Worm (Caenorhabditis elegans) whole organism, L4 larva: ENCODE results near the gene Y71H2B.11.

Experiments used
- T26A8.4 ChIP-seq: fragments of 200-800 bp; sonication (Bioruptor generic); IDR thresholded peaks from 2 replicates; pipeline ENCODE4 v1.3.6; 2022; ENCODE audit warnings: missing genetic modification characterization, missing compliant biosample characterization
- ama-1 ChIP-seq: fragments of 150-350 bp; optimal IDR thresholded peaks from 2 replicates; lab custom pipeline; 2014; ENCODE audit warnings: inconsistent platforms, mixed read lengths
- ceh-20 ChIP-seq: fragments of 200-800 bp; sonication (Bioruptor generic); IDR thresholded peaks from 2 replicates; pipeline ENCODE4 v1.3.6; 2022; ENCODE audit warnings: missing genetic modification reagents, missing genetic modification characterization, missing compliant biosample characterization
- ceh-82 ChIP-seq: sonication (generic microtip); optimal IDR thresholded peaks from 2 replicates; lab custom pipeline; 2017; ENCODE audit warnings: missing biosample characterization, missing genetic modification characterization
- egl-27 ChIP-seq: sonication (generic microtip); optimal IDR thresholded peaks from 3 replicates; lab custom pipeline; 2017; ENCODE audit warnings: missing biosample characterization, missing genetic modification reagents, missing genetic modification characterization
- fos-1 ChIP-seq: fragments of 150-350 bp; optimal IDR thresholded peaks from 2 replicates; lab custom pipeline; 2014; ENCODE audit warnings: missing biosample characterization, missing genetic modification characterization
- jun-1 ChIP-seq: fragments of 150-350 bp; optimal IDR thresholded peaks from 2 replicates; lab custom pipeline; 2014; ENCODE audit warnings: missing biosample characterization, missing genetic modification reagents, missing genetic modification characterization
- nhr-10 ChIP-seq: fragments of 150-350 bp; optimal IDR thresholded peaks from 2 replicates; lab custom pipeline; 2014; ENCODE audit warnings: missing biosample characterization, missing genetic modification characterization
- snpc-4 ChIP-seq: fragments of 150-350 bp; optimal IDR thresholded peaks from 2 replicates; lab custom pipeline; 2014; ENCODE audit warnings: missing biosample characterization, missing genetic modification characterization

DNA sequence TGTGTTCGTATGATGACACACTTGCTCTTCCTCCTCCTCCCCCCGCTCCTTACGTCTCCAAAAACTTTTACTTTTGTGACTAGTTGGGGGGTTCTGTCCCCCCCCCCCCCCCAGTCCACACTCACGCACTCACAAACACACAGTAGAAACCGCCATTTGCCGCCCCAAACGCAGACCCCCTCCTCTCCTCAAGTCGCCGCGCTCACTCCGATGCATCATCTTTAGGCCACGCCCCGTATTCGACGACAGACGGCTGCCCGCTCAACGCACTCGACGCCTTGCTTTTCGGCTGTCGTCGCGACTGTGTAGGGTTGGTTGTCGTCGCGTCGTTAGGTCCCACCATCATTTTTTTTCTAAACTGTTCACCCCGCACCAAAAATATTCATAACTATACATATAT, 32.4 kb downstream of the Y71H2B.11 start, which contains the start of gene zmp-2:
- TF ChIP-seq ceh-20 (GFP tag; lab: Robert Waterston, UW), result no peak
- TF ChIP-seq snpc-4 (tag; lab: Kevin White, UChicago), result no peak
- TF ChIP-seq fos-1, result no peak
- no peak for TF ChIP-seq T26A8.4 (GFP tag; lab: Robert Waterston, UW)
- no peak for TF ChIP-seq ama-1 (lab: Kevin White, UChicago)
- TF ChIP-seq nhr-10 (tag; lab: Kevin White, UChicago), result no peak
- TF ChIP-seq jun-1 (tag; lab: Kevin White, UChicago), result no peak
- no peak for TF ChIP-seq ceh-82 (tag; lab: Kevin White, UChicago)
- TF ChIP-seq egl-27 (tag; lab: Kevin White, UChicago), result no peak
